Fruit fly (Drosophila melanogaster) whole organism, embryonic: ENCODE measurements around the gene CG12012.
A peak's percentile ranks its signal among the peaks of the same experiment; 100 is the strongest.

ENCODE experiments used
- Adf1 ChIP-seq: fragments of 200-800 bp; sonication (Bioruptor generic); IDR thresholded peaks from 2 replicates; pipeline ENCODE4 v1.3.6; 2022; ENCODE audit warnings: missing biosample characterization, missing genetic modification characterization
- Atf-2 ChIP-seq: fragments of 200-800 bp; sonication (Bioruptor generic); optimal IDR thresholded peaks from 2 replicates; lab custom pipeline; 2016; ENCODE audit warnings: missing biosample characterization, missing genetic modification characterization
- B-H2 ChIP-seq: fragments of 200-800 bp; sonication (Bioruptor generic); optimal IDR thresholded peaks from 2 replicates; lab custom pipeline; 2018; ENCODE audit warnings: missing biosample characterization, mild to moderate bottlenecking, missing genetic modification characterization
- Bdp1 ChIP-seq: fragments of 200-800 bp; sonication (Bioruptor generic); optimal IDR thresholded peaks from 3 replicates; lab custom pipeline; 2016; ENCODE audit warnings: missing biosample characterization, missing genetic modification characterization
- CG1024 ChIP-seq: fragments of 200-800 bp; sonication (Bioruptor generic); IDR thresholded peaks from 2 replicates; pipeline ENCODE4 v1.3.6; 2022; ENCODE audit warnings: missing biosample characterization, missing genetic modification characterization
- CG11398 ChIP-seq: fragments of 200-800 bp; sonication (Bioruptor generic); optimal IDR thresholded peaks from 2 replicates; lab custom pipeline; 2016; ENCODE audit warnings: missing biosample characterization, missing genetic modification characterization
- CG1233 ChIP-seq: fragments of 200-800 bp; sonication (Bioruptor generic); optimal IDR thresholded peaks from 4 replicates; lab custom pipeline; 2018; ENCODE audit warnings: missing biosample characterization, mild to moderate bottlenecking, missing genetic modification characterization
- CG15269 ChIP-seq: fragments of 200-800 bp; sonication (Bioruptor generic); optimal IDR thresholded peaks from 2 replicates; lab custom pipeline; 2018; ENCODE audit warnings: missing biosample characterization, mild to moderate bottlenecking, missing genetic modification characterization, moderate library complexity
- CG17802 ChIP-seq: fragments of 200-800 bp; sonication (Bioruptor generic); optimal IDR thresholded peaks from 2 replicates; lab custom pipeline; 2018; ENCODE audit warnings: missing biosample characterization, mild to moderate bottlenecking, missing genetic modification characterization, moderate library complexity
- CG3065 ChIP-seq: fragments of 200-800 bp; sonication (Bioruptor generic); optimal IDR thresholded peaks from 2 replicates; lab custom pipeline; 2016; ENCODE audit warnings: missing biosample characterization, missing genetic modification characterization
- CG32772 ChIP-seq: fragments of 200-800 bp; sonication (Bioruptor generic); IDR thresholded peaks from 2 replicates; pipeline ENCODE4 v1.3.6; 2022; ENCODE audit warnings: missing biosample characterization, missing genetic modification characterization
- CG42726 ChIP-seq: fragments of 200-800 bp; sonication (Bioruptor generic); IDR thresholded peaks from 2 replicates; pipeline ENCODE4 v1.3.6; 2022; ENCODE audit warnings: missing biosample characterization, missing genetic modification characterization; ENCODE audit not compliant: partially characterized antibody
- CG4424 ChIP-seq: fragments of 200-800 bp; sonication (Bioruptor generic); optimal IDR thresholded peaks from 3 replicates; lab custom pipeline; 2016; ENCODE audit warnings: missing biosample characterization, missing genetic modification characterization
- CG4820 ChIP-seq: fragments of 200-800 bp; sonication (Bioruptor generic); optimal IDR thresholded peaks from 3 replicates; lab custom pipeline; 2016; ENCODE audit warnings: missing biosample characterization, missing genetic modification characterization
- CG6683 ChIP-seq: fragments of 200-800 bp; sonication (Bioruptor generic); optimal IDR thresholded peaks from 2 replicates; lab custom pipeline; 2017; ENCODE audit warnings: missing biosample characterization, mild to moderate bottlenecking, missing genetic modification characterization, missing genetic modification reagents
- CG6791 ChIP-seq: fragments of 200-800 bp; sonication (Bioruptor generic); IDR thresholded peaks from 3 replicates; pipeline ENCODE4 v1.3.6; 2022; ENCODE audit warnings: missing biosample characterization, missing genetic modification characterization; ENCODE audit not compliant: partially characterized antibody
- CG7556 ChIP-seq: fragments of 200-800 bp; sonication (Bioruptor generic); optimal IDR thresholded peaks from 2 replicates; lab custom pipeline; 2017; ENCODE audit warnings: missing biosample characterization, mild to moderate bottlenecking, missing genetic modification characterization
- CG8290 ChIP-seq, 3 experiments: fragments of 200-800 bp; sonication (Bioruptor generic); optimal IDR thresholded peaks; 2 replicates each; lab custom pipeline; 2016 to 2019; ENCODE audit warnings: missing biosample characterization in 3 of 3, missing genetic modification characterization in 3 of 3, mild to moderate bottlenecking in 2 of 3, moderate library complexity in 1 of 3
- CG8478 ChIP-seq: fragments of >200 bp; optimal IDR thresholded peaks from 2 replicates; lab custom pipeline; 2018
- CG9215 ChIP-seq: fragments of 200-800 bp; sonication (Bioruptor generic); IDR thresholded peaks from 2 replicates; pipeline ENCODE4 v1.3.6; 2022; ENCODE audit warnings: missing biosample characterization, missing genetic modification characterization
- Dip3 ChIP-seq: fragments of 200-800 bp; sonication (Bioruptor generic); optimal IDR thresholded peaks from 3 replicates; lab custom pipeline; 2016; ENCODE audit warnings: missing biosample characterization, missing genetic modification characterization
- Dp ChIP-seq: fragments of 200-800 bp; sonication (Bioruptor generic); optimal IDR thresholded peaks from 2 replicates; lab custom pipeline; 2018; ENCODE audit warnings: missing biosample characterization, mild to moderate bottlenecking, missing genetic modification characterization, moderate library complexity
- Drgx ChIP-seq: fragments of 200-800 bp; sonication (Bioruptor generic); IDR thresholded peaks from 2 replicates; pipeline ENCODE4 v1.3.6; 2022; ENCODE audit warnings: missing biosample characterization, missing genetic modification characterization
- ERR ChIP-seq: fragments of 200-800 bp; sonication (Bioruptor generic); optimal IDR thresholded peaks from 2 replicates; lab custom pipeline; 2016; ENCODE audit warnings: missing biosample characterization, missing genetic modification characterization
- Fer3 ChIP-seq: fragments of 200-800 bp; sonication (Bioruptor generic); optimal IDR thresholded peaks from 2 replicates; lab custom pipeline; 2018; ENCODE audit warnings: missing biosample characterization, mild to moderate bottlenecking, missing genetic modification characterization, moderate library complexity
- Gug ChIP-seq: fragments of 200-800 bp; sonication (Bioruptor generic); IDR thresholded peaks from 4 replicates; pipeline ENCODE4 v1.3.6; 2022; ENCODE audit warnings: missing biosample characterization, missing genetic modification characterization
- H2.0 ChIP-seq: fragments of 200-800 bp; sonication (Bioruptor generic); IDR thresholded peaks from 2 replicates; pipeline ENCODE4 v1.3.6; 2022; ENCODE audit warnings: missing biosample characterization, missing genetic modification characterization
- HmgZ ChIP-seq: fragments of 200-800 bp; sonication (Bioruptor generic); optimal IDR thresholded peaks from 2 replicates; lab custom pipeline; 2018; ENCODE audit warnings: missing biosample characterization, mild to moderate bottlenecking, missing genetic modification characterization
- Hr78 ChIP-seq, 2 experiments: fragments of 200-800 bp in 1 of 2; fragments of >200 bp in 1 of 2; sonication (Bioruptor generic) in 1 of 2; optimal IDR thresholded peaks; 2 replicates each; lab custom pipeline; 2017 to 2019; ENCODE audit warnings: missing biosample characterization in 2 of 2, missing genetic modification characterization in 2 of 2, mild to moderate bottlenecking in 1 of 2, moderate library complexity in 1 of 2
- Hsf ChIP-seq: fragments of 200-800 bp; sonication (Bioruptor generic); optimal IDR thresholded peaks from 3 replicates; lab custom pipeline; 2016; ENCODE audit warnings: missing biosample characterization, missing genetic modification characterization
- Mrtf ChIP-seq: fragments of 200-800 bp; sonication (Bioruptor generic); IDR thresholded peaks from 3 replicates; pipeline ENCODE4 v1.3.6; 2022; ENCODE audit warnings: missing biosample characterization, missing genetic modification characterization
- Neu2 ChIP-seq: fragments of 200-800 bp; sonication (Bioruptor generic); optimal IDR thresholded peaks from 3 replicates; lab custom pipeline; 2016; ENCODE audit warnings: missing biosample characterization, missing genetic modification characterization, borderline replicate concordance
- Nf-YB ChIP-seq: fragments of 200-800 bp; sonication (Bioruptor generic); optimal IDR thresholded peaks from 3 replicates; lab custom pipeline; 2019; ENCODE audit warnings: missing biosample characterization, mild to moderate bottlenecking, missing genetic modification characterization, moderate library complexity
- NfI ChIP-seq: fragments of 200-800 bp; sonication (Bioruptor generic); optimal IDR thresholded peaks from 3 replicates; lab custom pipeline; 2018; ENCODE audit warnings: missing biosample characterization, mild to moderate bottlenecking, missing genetic modification characterization, moderate library complexity
- PHDP ChIP-seq: fragments of 200-800 bp; sonication (Bioruptor generic); optimal IDR thresholded peaks from 3 replicates; lab custom pipeline; 2018; ENCODE audit warnings: missing biosample characterization, mild to moderate bottlenecking, missing genetic modification characterization, moderate library complexity
- Ssrp ChIP-seq: fragments of 200-800 bp; sonication (Bioruptor generic); optimal IDR thresholded peaks from 2 replicates; lab custom pipeline; 2018; ENCODE audit warnings: missing biosample characterization, mild to moderate bottlenecking, missing genetic modification characterization, moderate library complexity
- Xbp1 ChIP-seq: fragments of 200-800 bp; sonication (Bioruptor generic); optimal IDR thresholded peaks from 3 replicates; lab custom pipeline; 2016; ENCODE audit warnings: missing biosample characterization, mild to moderate bottlenecking, missing genetic modification characterization
- ap ChIP-seq: fragments of 200-800 bp; sonication (Bioruptor generic); IDR thresholded peaks from 2 replicates; pipeline ENCODE4 v1.3.6; 2022; ENCODE audit warnings: missing biosample characterization, missing genetic modification characterization
- bowl ChIP-seq: fragments of 200-800 bp; sonication (Bioruptor generic); IDR thresholded peaks from 2 replicates; pipeline ENCODE4 v1.3.6; 2022; ENCODE audit warnings: missing biosample characterization, missing genetic modification characterization
- ewg ChIP-seq: fragments of 200-800 bp; sonication (Bioruptor generic); optimal IDR thresholded peaks from 3 replicates; lab custom pipeline; 2017; ENCODE audit warnings: mild to moderate bottlenecking, missing biosample characterization, missing genetic modification reagents, missing genetic modification characterization
- fd102C ChIP-seq: fragments of 200-800 bp; sonication (Bioruptor generic); optimal IDR thresholded peaks from 2 replicates; lab custom pipeline; 2018; ENCODE audit warnings: missing biosample characterization, mild to moderate bottlenecking, missing genetic modification characterization, moderate library complexity
- hth ChIP-seq: fragments of >200 bp; optimal IDR thresholded peaks from 2 replicates; lab custom pipeline; 2017; ENCODE audit warnings: inconsistent platforms
- kah ChIP-seq: fragments of 200-800 bp; sonication (Bioruptor generic); optimal IDR thresholded peaks from 2 replicates; lab custom pipeline; 2018; ENCODE audit warnings: missing biosample characterization, mild to moderate bottlenecking, missing genetic modification characterization
- mam ChIP-seq: fragments of 200-800 bp; sonication (Bioruptor generic); optimal IDR thresholded peaks from 3 replicates; lab custom pipeline; 2016; ENCODE audit warnings: missing biosample characterization, missing genetic modification characterization
- mld ChIP-seq: fragments of 200-800 bp; sonication (Bioruptor generic); IDR thresholded peaks from 3 replicates; pipeline ENCODE4 v1.3.6; 2022; ENCODE audit warnings: missing biosample characterization, missing genetic modification characterization; ENCODE audit not compliant: partially characterized antibody
- pros ChIP-seq: fragments of 200-800 bp; sonication (Bioruptor generic); optimal IDR thresholded peaks from 3 replicates; lab custom pipeline; 2019; ENCODE audit warnings: missing biosample characterization, mild to moderate bottlenecking, missing genetic modification characterization, moderate library complexity
- psq ChIP-seq: fragments of 200-800 bp; sonication (Bioruptor generic); optimal IDR thresholded peaks from 2 replicates; lab custom pipeline; 2017; ENCODE audit warnings: missing biosample characterization, missing genetic modification characterization
- tna ChIP-seq: fragments of 200-800 bp; sonication (Bioruptor generic); IDR thresholded peaks from 2 replicates; pipeline ENCODE4 v1.3.6; 2022; ENCODE audit warnings: missing biosample characterization, missing genetic modification characterization; ENCODE audit not compliant: partially characterized antibody

The CG12012 gene

dm6 chr3L:3394854-3395723, 18.5 kb downstream of the CG12012 start (continued):
- TF ChIP-seq Nf-YB (peak; percentile 77), CG42726 (GFP tag; lab: Robert Waterston, UW) (no peak), pros (GFP tag; lab: Kevin White, UChicago) (peak; percentile 99), HmgZ (peak; percentile 6), hth (lab: Kevin White, UChicago) (no peak), Hsf (GFP tag; lab: Kevin White, UChicago) (peak; percentile 93), PHDP (tag; lab: Kevin White, UChicago) (peak; percentile 86), tna (no peak), CG7556 (peak; percentile 87), kah (GFP tag; lab: Kevin White, UChicago) (peak; percentile 14), CG4820 (GFP tag; lab: Kevin White, UChicago) (peak; percentile 94), CG9215 (GFP tag; lab: Robert Waterston, UW) (peak; percentile 50), bowl (peak; percentile 82), CG8290 (GFP tag; optimal IDR thresholded peaks at IDR 0.05; lab: Kevin White, UChicago) (peak; percentile 90), CG8290 (tag; optimal IDR thresholded peaks at IDR 0.05; lab: Kevin White, UChicago) (peak; percentile 69 to 79), Xbp1 (GFP tag; lab: Kevin White, UChicago) (peak; percentile 92), CG32772 (GFP tag; lab: Robert Waterston, UW) (peak; percentile 90), mam (GFP tag; lab: Kevin White, UChicago) (peak; percentile 70), ewg (GFP tag; lab: Kevin White, UChicago) (peak; percentile 92), B-H2 (no peak), Ssrp (tag; lab: Kevin White, UChicago) (peak; percentile 95), CG17802 (tag; lab: Kevin White, UChicago) (peak; percentile 83), psq (peak; percentile 84), CG4424 (peak; percentile 95), CG15269 (peak; percentile 78), CG3065 (GFP tag; lab: Kevin White, UChicago) (peak; percentile 89), Bdp1 (GFP tag; lab: Kevin White, UChicago) (peak; percentile 64), Dip3 (GFP tag; lab: Kevin White, UChicago) (no peak), CG6683 (GFP tag; lab: Kevin White, UChicago) (no peak), Neu2 (peak; percentile 56), Mrtf (GFP tag; lab: Robert Waterston, UW) (peak; percentile 85), CG8478 (lab: Kevin White, UChicago) (no peak), ERR (GFP tag; lab: Kevin White, UChicago) (peak; percentile 87), Gug (GFP tag; lab: Robert Waterston, UW) (peak; percentile 91), Hr78 (GFP tag; optimal IDR thresholded peaks at IDR 0.05; lab: Kevin White, UChicago) (peak in 1 of 2 experiments; percentile 84), Fer3 (tag; lab: Kevin White, UChicago) (peak; percentile 30), Dp (GFP tag; lab: Kevin White, UChicago) (no peak), CG11398 (GFP tag; lab: Kevin White, UChicago) (peak; percentile 91), H2.0 (peak; percentile 93), CG1024 (peak; percentile 94), Atf-2 (GFP tag; lab: Kevin White, UChicago) (peak; percentile 95), CG1233 (GFP tag; lab: Kevin White, UChicago) (peak; percentile 58), Adf1 (GFP tag; lab: Robert Waterston, UW) (no peak), mld (GFP tag; lab: Robert Waterston, UW) (no peak), Drgx (peak; percentile 81), NfI (GFP tag; lab: Kevin White, UChicago) (peak; percentile 85), CG6791 (GFP tag; lab: Robert Waterston, UW) (no peak), fd102C (peak; percentile 91), ap (peak; percentile 93)
